Worm (Caenorhabditis elegans): ENCODE data around the gene Y39E4B.13.

The Y39E4B.13 gene

DNA sequence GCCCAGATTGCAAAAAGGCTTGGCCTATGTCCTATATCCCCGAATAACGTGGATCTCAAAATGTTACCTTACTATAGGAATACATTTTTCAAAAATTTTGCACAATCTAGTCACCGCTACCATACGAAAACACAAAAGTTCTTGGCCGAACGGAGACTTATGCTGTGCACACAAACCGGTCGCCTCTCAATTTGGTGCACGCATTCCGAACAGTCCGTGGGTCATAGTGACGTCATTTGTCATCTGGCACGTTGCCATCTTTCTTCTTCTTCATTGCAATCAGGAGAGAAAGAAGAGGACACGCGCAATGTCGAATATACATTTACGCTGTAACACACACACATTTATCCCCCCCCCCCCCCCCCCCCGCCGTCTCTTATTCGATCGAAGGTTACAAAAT is 25.2 kb upstream of the Y39E4B.13 start:
- TF ChIP-seq elt-3 (tag; optimal IDR thresholded peaks at IDR 0.05) (no peak), hlh-1 (tag; optimal IDR thresholded peaks at IDR 0.05) (peak; percentile 21), ham-2 (GFP tag; optimal IDR thresholded peaks at IDR 0.05) (no peak), zip-8 (tag; optimal IDR thresholded peaks at IDR 0.05) (peak; percentile 37), nhr-237 (tag; optimal IDR thresholded peaks at IDR 0.05) (no peak), lin-32 (GFP tag; optimal IDR thresholded peaks at IDR 0.05) (peak; percentile 43), ztf-11 (tag; optimal IDR thresholded peaks at IDR 0.05) (no peak), unc-39 (tag; optimal IDR thresholded peaks at IDR 0.05) (no peak), sptf-1 (tag; optimal IDR thresholded peaks at IDR 0.05) (peak; percentile 14), nhr-12 (tag; optimal IDR thresholded peaks at IDR 0.05) (no peak), lin-13 (tag; optimal IDR thresholded peaks at IDR 0.05) (peak; percentile 3), unc-62 (GFP tag; optimal IDR thresholded peaks at IDR 0.05) (no peak), elt-1 (tag; optimal IDR thresholded peaks at IDR 0.05; ENCODE audit: borderline replicate concordance, insufficient read depth) (no peak), cnd-1 (tag; optimal IDR thresholded peaks at IDR 0.05) (peak; percentile 73), drap-1 (GFP tag; optimal IDR thresholded peaks at IDR 0.05) (peak; percentile 14), mls-2 (tag; optimal IDR thresholded peaks at IDR 0.05) (peak; percentile 71), mab-5 (tag; optimal IDR thresholded peaks at IDR 0.05) (no peak), flh-1 (GFP tag; optimal IDR thresholded peaks at IDR 0.05) (no peak), lsy-2 (tag; optimal IDR thresholded peaks at IDR 0.05) (no peak), ces-1 (GFP tag; optimal IDR thresholded peaks at IDR 0.05) (no peak), M03D4.4 (tag; optimal IDR thresholded peaks at IDR 0.05) (peak; percentile 23), pha-4 (tag; optimal IDR thresholded peaks at IDR 0.05) (no peak), nhr-2 (tag; optimal IDR thresholded peaks at IDR 0.05) (peak; percentile 79)

DNA sequence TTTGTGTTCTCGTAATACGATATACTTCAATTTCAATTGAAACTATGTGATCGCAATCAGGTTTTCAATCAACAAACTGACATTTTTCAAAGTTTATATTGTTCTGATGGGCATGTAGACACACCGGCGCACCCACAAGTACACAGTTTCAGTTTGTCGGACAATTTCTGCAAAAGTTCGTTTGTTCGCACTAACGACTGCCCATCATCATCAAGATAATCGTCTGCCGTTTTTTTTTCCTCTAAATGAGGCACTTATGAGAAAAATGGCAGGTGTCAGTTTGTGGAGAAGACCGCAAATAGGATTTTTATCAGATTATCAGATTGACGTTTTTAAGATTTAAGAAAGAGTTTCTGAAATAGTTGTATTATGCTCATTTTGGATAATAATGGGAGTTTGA is 24.1 kb upstream of the Y39E4B.13 start:
- TF ChIP-seq unc-120 (tag; optimal IDR thresholded peaks at IDR 0.05; ENCODE audit: poor library complexity, severe bottlenecking), result no peak
- no peak for TF ChIP-seq lin-32 (GFP tag; optimal IDR thresholded peaks at IDR 0.05)
- no peak for TF ChIP-seq ham-2 (GFP tag; optimal IDR thresholded peaks at IDR 0.05)

DNA sequence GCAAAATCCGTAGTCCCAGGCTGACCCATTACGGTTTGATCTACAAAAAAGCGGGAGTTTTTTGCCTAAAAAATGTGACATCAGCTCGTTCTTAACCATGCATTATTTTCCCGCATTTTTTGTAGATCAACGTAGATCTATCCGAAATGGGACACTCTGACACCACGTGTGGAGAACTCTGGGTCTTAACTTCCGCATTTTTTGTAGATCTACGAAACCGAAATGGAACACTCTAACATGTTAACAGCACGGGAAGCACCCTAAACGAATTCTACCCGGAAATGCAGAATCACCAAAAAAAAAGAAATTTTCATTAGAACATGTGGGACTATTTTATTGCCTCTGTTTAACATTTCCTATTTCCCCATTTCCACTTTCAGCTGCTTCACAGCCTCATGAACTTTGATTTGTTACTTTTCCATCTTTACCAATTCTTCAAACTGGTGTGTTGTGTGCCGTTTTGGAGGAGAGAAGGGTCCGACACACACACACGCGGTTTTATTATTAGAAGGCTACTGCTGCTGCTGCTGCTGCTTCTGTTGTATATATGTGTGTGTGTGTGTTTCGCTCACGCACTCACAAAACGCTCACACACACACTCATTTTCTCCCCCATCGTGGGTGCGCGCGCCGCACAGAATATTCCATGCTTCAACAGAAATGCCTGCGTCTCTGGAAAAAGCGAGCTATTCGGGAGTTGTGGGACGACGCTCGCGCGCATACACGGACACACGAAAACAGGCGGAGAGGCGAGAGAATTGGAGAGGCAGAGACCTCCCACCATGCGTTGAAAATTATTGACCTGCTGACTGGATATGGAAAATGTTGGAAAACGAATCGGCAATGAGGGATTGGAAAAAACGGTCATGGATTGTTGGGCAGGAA is 22.8 kb upstream of the Y39E4B.13 start:
- TF ChIP-seq nhr-28 (tag; optimal IDR thresholded peaks at IDR 0.05) (no peak), nhr-76 (tag; optimal IDR thresholded peaks at IDR 0.05) (peak; percentile 45), pha-4 (tag; optimal IDR thresholded peaks at IDR 0.05) (no peak), zip-8 (tag; optimal IDR thresholded peaks at IDR 0.05) (no peak), unc-62 (GFP tag; optimal IDR thresholded peaks at IDR 0.05) (peak; percentile 61), elt-1 (tag; optimal IDR thresholded peaks at IDR 0.05; ENCODE audit: borderline replicate concordance, insufficient read depth) (no peak), hlh-1 (tag; optimal IDR thresholded peaks at IDR 0.05) (peak; percentile 39), drap-1 (GFP tag; optimal IDR thresholded peaks at IDR 0.05) (peak; percentile 80), nhr-2 (tag; optimal IDR thresholded peaks at IDR 0.05) (peak; percentile 26), ceh-83 (GFP tag; optimal IDR thresholded peaks at IDR 0.05) (no peak), snpc-4 (tag; optimal IDR thresholded peaks at IDR 0.05) (no peak), nhr-12 (tag; optimal IDR thresholded peaks at IDR 0.05) (no peak), ham-2 (GFP tag; optimal IDR thresholded peaks at IDR 0.05) (peak; percentile 98), lin-13 (tag; optimal IDR thresholded peaks at IDR 0.05) (no peak), M03D4.4 (tag; optimal IDR thresholded peaks at IDR 0.05) (peak; percentile 57), unc-39 (tag; optimal IDR thresholded peaks at IDR 0.05) (no peak), cnd-1 (tag; optimal IDR thresholded peaks at IDR 0.05) (peak; percentile 64), tbx-8 (GFP tag; optimal IDR thresholded peaks at IDR 0.05) (no peak), nhr-237 (tag; optimal IDR thresholded peaks at IDR 0.05) (peak; percentile 4), lsy-2 (tag; optimal IDR thresholded peaks at IDR 0.05) (peak; percentile 67), blmp-1 (tag; optimal IDR thresholded peaks at IDR 0.05) (peak; percentile 17), sem-2 (GFP tag; optimal IDR thresholded peaks at IDR 0.05) (peak; percentile 39), ceh-43 (GFP tag; optimal IDR thresholded peaks at IDR 0.05) (peak; percentile 12), mab-5 (tag; optimal IDR thresholded peaks at IDR 0.05) (no peak), unc-120 (tag; optimal IDR thresholded peaks at IDR 0.05; ENCODE audit: poor library complexity, severe bottlenecking) (peak; percentile 96), sptf-1 (tag; optimal IDR thresholded peaks at IDR 0.05) (peak; percentile 82), ces-1 (GFP tag; optimal IDR thresholded peaks at IDR 0.05) (peak; percentile 65), bed-3 (GFP tag; optimal IDR thresholded peaks at IDR 0.05) (peak; percentile 45), lin-32 (GFP tag; optimal IDR thresholded peaks at IDR 0.05) (no peak), elt-3 (tag; optimal IDR thresholded peaks at IDR 0.05) (no peak), flh-1 (GFP tag; optimal IDR thresholded peaks at IDR 0.05) (peak; percentile 12), ztf-11 (tag; optimal IDR thresholded peaks at IDR 0.05) (peak; percentile 85), ceh-39 (tag; optimal IDR thresholded peaks at IDR 0.05) (no peak), mep-1 (tag; optimal IDR thresholded peaks at IDR 0.05) (peak; percentile 73), mls-2 (tag; optimal IDR thresholded peaks at IDR 0.05) (peak; percentile 91)
